Worm (Caenorhabditis elegans): ENCODE measurements around the gene pxn-1.

Gene pxn-1

DNA sequence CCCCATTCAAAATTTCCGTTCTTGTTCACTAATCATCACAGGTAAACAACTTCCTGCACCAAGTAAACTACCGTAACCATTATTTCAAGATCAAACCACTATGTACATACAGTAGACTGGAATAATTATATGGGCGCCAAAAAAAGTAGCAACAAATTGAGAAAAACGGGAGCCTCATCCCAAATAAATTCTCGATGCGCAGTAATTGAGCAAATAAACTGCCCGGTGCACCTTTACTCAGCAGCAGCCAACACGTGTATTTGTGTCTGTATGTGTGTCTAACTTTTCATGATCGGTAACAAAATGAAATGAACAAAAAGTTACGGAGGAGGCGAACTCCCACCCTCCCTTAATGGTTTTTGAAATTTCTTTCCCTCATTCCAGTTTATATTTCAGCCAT, 34.5 kb downstream of the pxn-1 start, which contains the start of gene otpl-5:
Gene otpl-5 (plus strand): TSS at position 301 of the 400 bp plus-strand sequence.
- no peak for TF ChIP-seq efl-1 (GFP tag; optimal IDR thresholded peaks at IDR 0.05)
- no peak for TF ChIP-seq nhr-27 (tag; optimal IDR thresholded peaks at IDR 0.05)
- TF ChIP-seq lir-1 (GFP tag; conservative IDR thresholded peaks at IDR 0.05) = no peak
- no peak for TF ChIP-seq ceh-79 (tag; optimal IDR thresholded peaks at IDR 0.05)
- no peak for TF ChIP-seq lin-40 (tag; optimal IDR thresholded peaks at IDR 0.05)
- TF ChIP-seq ets-4 (GFP tag; optimal IDR thresholded peaks at IDR 0.05) = no peak
- no peak for TF ChIP-seq K12H6.12 (tag; optimal IDR thresholded peaks at IDR 0.05)
- no peak for TF ChIP-seq snpc-1.1 (tag; optimal IDR thresholded peaks at IDR 0.05; ENCODE audit: insufficient read depth)
- TF ChIP-seq ztf-3 (GFP tag; optimal IDR thresholded peaks at IDR 0.05) = no peak
- no peak for TF ChIP-seq ceh-91 (GFP tag; IDR thresholded peaks at IDR 0.05)
- no peak for TF ChIP-seq hlh-12 (tag; optimal IDR thresholded peaks at IDR 0.05)
- TF ChIP-seq sea-2 (GFP tag; IDR thresholded peaks at IDR 0.05) = no peak
- no peak for TF ChIP-seq B0035.1 (tag; optimal IDR thresholded peaks at IDR 0.05)
- no peak for TF ChIP-seq athp-1 (tag; optimal IDR thresholded peaks at IDR 0.05)
- TF ChIP-seq egl-18 (GFP tag; IDR thresholded peaks at IDR 0.05) = no peak
- no peak for TF ChIP-seq snpc-4 (GFP tag; optimal IDR thresholded peaks at IDR 0.05)
- no peak for TF ChIP-seq snpc-4 (tag; optimal IDR thresholded peaks at IDR 0.05)
- no peak for TF ChIP-seq nhr-179 (tag; optimal IDR thresholded peaks at IDR 0.05)
- no peak for TF ChIP-seq ZK185.1 (tag; optimal IDR thresholded peaks at IDR 0.05; ENCODE audit: poor library complexity, severe bottlenecking)
- TF ChIP-seq hmg-20 (GFP tag; IDR thresholded peaks at IDR 0.05) = no peak

ce11 chrV:8533067-8533466, 38.4 kb downstream of the pxn-1 start, which contains the start of the genes his-8 and his-7:
his-8 (minus strand) TSS chrV:8533086.
his-7 (plus strand) TSS chrV:8533379.
- TF ChIP-seq madf-6 (GFP tag; IDR thresholded peaks at IDR 0.05) = peak; percentile 5; the same call in 1 of the 2 replicates

- no peak for TF ChIP-seq F39B2.1 (GFP tag; IDR thresholded peaks at IDR 0.05)
Observed at ce11 chrV:8533916-8534315, 39.2 kb downstream of the pxn-1 start.

DNA sequence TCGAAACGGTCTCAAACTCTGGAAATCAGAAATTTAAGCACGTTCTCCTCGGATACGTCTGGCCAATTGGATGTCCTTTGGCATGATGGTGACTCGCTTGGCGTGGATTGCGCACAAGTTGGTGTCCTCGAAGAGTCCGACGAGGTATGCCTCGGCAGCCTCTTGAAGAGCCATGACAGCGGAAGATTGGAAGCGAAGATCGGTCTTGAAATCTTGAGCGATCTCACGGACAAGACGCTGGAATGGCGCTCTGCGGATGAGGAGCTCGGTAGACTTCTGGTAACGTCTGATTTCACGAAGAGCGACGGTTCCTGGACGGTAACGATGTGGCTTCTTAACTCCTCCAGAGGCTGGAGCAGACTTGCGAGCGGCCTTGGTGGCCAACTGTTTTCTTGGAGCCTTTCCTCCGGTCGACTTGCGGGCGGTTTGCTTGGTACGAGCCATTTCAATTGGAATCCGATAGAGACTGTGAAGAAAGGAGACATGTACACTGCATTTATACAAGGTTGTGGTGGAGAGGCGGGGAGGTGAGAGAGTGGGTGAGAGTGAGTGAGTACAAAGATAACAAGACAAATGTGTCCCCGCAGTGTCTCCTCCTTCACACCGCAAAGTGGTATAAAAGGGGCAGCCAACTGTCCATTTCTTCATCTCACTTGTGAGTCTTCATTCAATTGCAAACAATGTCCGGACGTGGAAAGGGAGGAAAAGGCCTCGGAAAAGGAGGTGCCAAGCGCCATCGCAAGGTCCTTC, 40.0 kb downstream of the pxn-1 start, which contains the start of the genes his-6 and his-5:
Gene his-6 (minus strand): TSS at position 444 of the 750 bp plus-strand sequence.
Gene his-5 (plus strand): TSS at position 681 of the 750 bp plus-strand sequence.
- TF ChIP-seq F39B2.1 (GFP tag; IDR thresholded peaks at IDR 0.05) (peak; percentile 98), sea-2 (GFP tag; IDR thresholded peaks at IDR 0.05) (0 out of 2 replicates have a peak, but pooled peaks have one; percentile 10), mcd-1 (GFP tag; IDR thresholded peaks at IDR 0.05) (0 out of 2 replicates have a peak, but pooled peaks have one; percentile 36), D2030.7 (GFP tag; IDR thresholded peaks at IDR 0.05) (peak; percentile 35; the same call in 1 of the 2 replicates), hmg-1.2 (GFP tag; IDR thresholded peaks at IDR 0.05) (peak; percentile 30; the same call in 1 of the 2 replicates), C06A6.2 (GFP tag; conservative IDR thresholded peaks at IDR 0.05) (peak; percentile 58; the same call in 1 of the 2 replicates), dox-1 (GFP tag; IDR thresholded peaks at IDR 0.05) (peak; percentile 69), pbrm-1 (GFP tag; IDR thresholded peaks at IDR 0.05) (0 out of 2 replicates have a peak, but pooled peaks have one; percentile 30)

DNA sequence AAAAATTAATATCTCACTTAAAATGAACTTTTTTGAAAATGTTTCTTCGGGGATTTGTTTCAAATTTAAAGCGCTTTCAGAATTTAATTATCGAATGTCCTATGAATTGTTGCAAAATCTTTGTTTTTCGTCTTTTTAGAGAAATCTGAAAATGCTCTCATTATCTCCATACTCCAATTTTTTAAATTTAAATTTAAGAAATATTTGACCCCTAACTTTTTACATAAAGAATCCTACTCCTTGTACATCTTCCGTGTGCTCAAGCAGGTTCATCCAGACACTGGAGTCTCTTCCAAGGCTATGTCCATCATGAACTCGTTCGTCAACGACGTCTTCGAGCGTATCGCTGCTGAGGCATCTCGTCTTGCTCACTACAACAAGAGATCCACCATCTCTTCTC, 41.5 kb downstream of the pxn-1 start, which contains the start of gene his-39:
Gene his-39 (plus strand): TSS at position 301 of the 400 bp plus-strand sequence.
- no peak for TF ChIP-seq fkh-3 (tag; optimal IDR thresholded peaks at IDR 0.05)
- no peak for TF ChIP-seq B0035.1 (tag; optimal IDR thresholded peaks at IDR 0.05)
- no peak for TF ChIP-seq rcor-1 (GFP tag; IDR thresholded peaks at IDR 0.05)
- TF ChIP-seq cebp-1 (GFP tag; IDR thresholded peaks at IDR 0.05) = no peak
- no peak for TF ChIP-seq cebp-1 (tag; optimal IDR thresholded peaks at IDR 0.05)
- no peak for TF ChIP-seq ztf-25 (GFP tag; IDR thresholded peaks at IDR 0.05)
- TF ChIP-seq F22D6.2 (tag; optimal IDR thresholded peaks at IDR 0.05) = no peak
- no peak for TF ChIP-seq F39B2.1 (GFP tag; IDR thresholded peaks at IDR 0.05)
